Fruit fly (Drosophila melanogaster): ENCODE data around the gene CG34174.

The CG34174 gene

dm6 chr2L:2193357-2193780 lies 20.7 kb upstream of the CG34174 start (continued):
- TF ChIP-seq kay (GFP tag; optimal IDR thresholded peaks at IDR 0.05) (peak; percentile 18), vfl (GFP tag; optimal IDR thresholded peaks at IDR 0.05) (peak; percentile 26), CG12299 (tag; optimal IDR thresholded peaks at IDR 0.05) (peak; percentile 22), CG7963 (GFP tag; IDR thresholded peaks at IDR 0.05; ENCODE audit: partially characterized antibody) (no peak), nom (GFP tag; optimal IDR thresholded peaks at IDR 0.05) (peak; percentile 66), gro (GFP tag; optimal IDR thresholded peaks at IDR 0.05) (peak; percentile 59), CG30020 (tag; optimal IDR thresholded peaks at IDR 0.05) (no peak), CG12155 (GFP tag; optimal IDR thresholded peaks at IDR 0.05) (peak; percentile 89), Meics (GFP tag; optimal IDR thresholded peaks at IDR 0.05) (peak; percentile 46), Hr51 (GFP tag; optimal IDR thresholded peaks at IDR 0.05) (peak in 1 of 2 experiments; percentile 45), Jarid2 (GFP tag; optimal IDR thresholded peaks at IDR 0.05) (peak; percentile 3), lab (GFP tag; optimal IDR thresholded peaks at IDR 0.05) (peak; percentile 76), Vsx1 (GFP tag; optimal IDR thresholded peaks at IDR 0.05) (peak; percentile 67), CG1233 (GFP tag; optimal IDR thresholded peaks at IDR 0.05) (peak; percentile 28), CG30431 (GFP tag; optimal IDR thresholded peaks at IDR 0.05) (no peak), scrt (GFP tag; optimal IDR thresholded peaks at IDR 0.05) (peak; percentile 37), ham (GFP tag; IDR thresholded peaks at IDR 0.05) (no peak), sqz (GFP tag; optimal IDR thresholded peaks at IDR 0.05) (peak; percentile 86), CG4282 (GFP tag; optimal IDR thresholded peaks at IDR 0.05) (peak; percentile 1), NC2β (GFP tag; optimal IDR thresholded peaks at IDR 0.05) (peak; percentile 21), CG8359 (GFP tag; optimal IDR thresholded peaks at IDR 0.05; ENCODE audit: borderline replicate concordance) (peak; percentile 10), sd (tag; optimal IDR thresholded peaks at IDR 0.05) (peak; percentile 92), CG30403 (GFP tag; optimal IDR thresholded peaks at IDR 0.05) (no peak), hkb (optimal IDR thresholded peaks at IDR 0.05) (peak; percentile 79), hkb (GFP tag; IDR thresholded peaks at IDR 0.05) (no peak), mld (GFP tag; IDR thresholded peaks at IDR 0.05; ENCODE audit: partially characterized antibody) (no peak), Rfx (GFP tag; IDR thresholded peaks at IDR 0.05) (no peak), lbe (GFP tag; optimal IDR thresholded peaks at IDR 0.05) (peak; percentile 30), ac (GFP tag; optimal IDR thresholded peaks at IDR 0.05) (no peak), CG12391 (tag; optimal IDR thresholded peaks at IDR 0.05) (peak; percentile 24), CG5245 (GFP tag; optimal IDR thresholded peaks at IDR 0.05) (no peak), Dfd (GFP tag; optimal IDR thresholded peaks at IDR 0.05) (no peak), CG18011 (GFP tag; optimal IDR thresholded peaks at IDR 0.05) (peak; percentile 15), dmrt99B (tag; optimal IDR thresholded peaks at IDR 0.05) (peak; percentile 48), CG34376 (GFP tag; optimal IDR thresholded peaks at IDR 0.05) (peak; percentile 84), Mes4 (GFP tag; optimal IDR thresholded peaks at IDR 0.05) (peak; percentile 16), nerfin-1 (tag; optimal IDR thresholded peaks at IDR 0.05) (peak; percentile 33), nau (GFP tag; optimal IDR thresholded peaks at IDR 0.05) (peak; percentile 44), CG6175 (GFP tag; IDR thresholded peaks at IDR 0.05) (no peak), CG3995 (GFP tag; optimal IDR thresholded peaks at IDR 0.05) (peak; percentile 89), dpn (GFP tag; optimal IDR thresholded peaks at IDR 0.05) (peak in 1 of 2 experiments; percentile 52), PHDP (tag; optimal IDR thresholded peaks at IDR 0.05) (peak; percentile 21), CG1603 (tag; optimal IDR thresholded peaks at IDR 0.05) (peak; percentile 65), MESR4 (GFP tag; optimal IDR thresholded peaks at IDR 0.05) (peak; percentile 6), CG17829 (tag; optimal IDR thresholded peaks at IDR 0.05) (peak; percentile 33), Hr78 (GFP tag; optimal IDR thresholded peaks at IDR 0.05) (peak in 1 of 2 experiments; percentile 34), CG17328 (GFP tag; IDR thresholded peaks at IDR 0.05) (no peak), YL-1 (GFP tag; optimal IDR thresholded peaks at IDR 0.05) (peak; percentile 63), CG6254 (GFP tag; optimal IDR thresholded peaks at IDR 0.05) (peak; percentile 73)

Measured in whole organism, embryonic.